Worm (Caenorhabditis elegans): Measurements from ENCODE around the gene ttc-39B.

ttc-39B gene

DNA sequence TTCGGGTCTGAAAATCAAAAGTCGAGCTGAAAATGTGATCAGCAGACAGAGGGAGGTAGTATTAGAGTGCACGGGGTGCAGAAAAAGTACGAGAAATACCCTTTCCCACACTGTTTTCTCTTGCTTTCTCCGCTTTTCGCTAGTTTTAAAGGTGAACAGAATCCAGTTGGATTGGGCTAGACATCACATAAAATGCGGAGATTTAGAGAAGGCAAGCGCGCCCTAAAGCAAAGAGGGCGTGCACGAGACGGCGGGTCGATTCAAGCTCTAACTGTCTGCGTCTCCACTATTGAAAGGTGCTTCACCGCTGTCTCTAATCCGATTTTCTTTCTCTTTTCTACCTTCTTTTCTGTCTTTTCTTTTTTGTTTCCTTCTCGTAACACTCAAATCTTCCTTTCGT, 36.3 kb upstream of the ttc-39B start (continued):
- no peak for TF ChIP-seq ceh-2 (tag; optimal IDR thresholded peaks at IDR 0.05)
- no peak for TF ChIP-seq ceh-30 (tag; optimal IDR thresholded peaks at IDR 0.05)
- peak; percentile 48 for TF ChIP-seq ceh-48 (tag; optimal IDR thresholded peaks at IDR 0.05)
- peak; percentile 0 for TF ChIP-seq eyg-1 (tag; optimal IDR thresholded peaks at IDR 0.05)
- TF ChIP-seq odd-2 (tag; optimal IDR thresholded peaks at IDR 0.05): no peak
- no peak for TF ChIP-seq ceh-14 (tag; optimal IDR thresholded peaks at IDR 0.05)
- TF ChIP-seq elt-2 (tag; optimal IDR thresholded peaks at IDR 0.05): no peak
- no peak for TF ChIP-seq pha-4 (tag; optimal IDR thresholded peaks at IDR 0.05)
- TF ChIP-seq ceh-9 (tag; optimal IDR thresholded peaks at IDR 0.05): no peak
- no peak for TF ChIP-seq pag-3 (tag; optimal IDR thresholded peaks at IDR 0.05; ENCODE audit: borderline replicate concordance)
- TF ChIP-seq pha-2 (tag; optimal IDR thresholded peaks at IDR 0.05): no peak
- TF ChIP-seq ztf-16 (tag; optimal IDR thresholded peaks at IDR 0.05): no peak
- no peak for TF ChIP-seq ceh-24 (tag; optimal IDR thresholded peaks at IDR 0.05)
- TF ChIP-seq ttx-3 (tag; optimal IDR thresholded peaks at IDR 0.05): no peak
- TF ChIP-seq ref-2 (tag; optimal IDR thresholded peaks at IDR 0.05): peak; percentile 40
- TF ChIP-seq ceh-6 (GFP tag; optimal IDR thresholded peaks at IDR 0.05): no peak
- no peak for TF ChIP-seq sox-2 (GFP tag; IDR thresholded peaks at IDR 0.05)
- TF ChIP-seq pros-1 (tag; optimal IDR thresholded peaks at IDR 0.05): no peak

DNA sequence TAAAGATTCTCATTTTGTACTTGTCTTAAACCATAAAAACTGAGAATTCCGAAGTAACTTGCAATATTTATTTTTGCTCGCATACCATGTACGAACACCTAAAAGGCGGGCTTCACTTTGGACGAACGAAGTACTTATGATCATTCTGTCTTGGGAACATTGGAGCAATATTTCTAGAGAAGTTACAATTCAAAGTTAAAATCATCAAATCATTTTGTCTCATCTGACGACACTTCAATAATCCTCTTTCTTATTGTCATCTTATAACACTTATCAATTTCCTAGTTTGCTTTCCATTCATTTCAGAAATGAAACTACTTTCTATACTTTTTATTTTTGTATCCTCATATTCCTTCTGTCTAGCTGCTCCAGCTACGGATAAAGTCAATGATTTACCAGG, 32.9 kb upstream of the ttc-39B start, which contains the start of gene ctsa-4.1:
Gene ctsa-4.1 (plus strand): TSS at position 301 of the 400 bp plus-strand sequence.
- TF ChIP-seq lim-6 (tag; optimal IDR thresholded peaks at IDR 0.05) (no peak), ceh-45 (GFP tag; IDR thresholded peaks at IDR 0.05) (no peak), pqm-1 (tag; optimal IDR thresholded peaks at IDR 0.05) (no peak), C08G9.2 (tag; optimal IDR thresholded peaks at IDR 0.05) (no peak), ets-4 (tag; optimal IDR thresholded peaks at IDR 0.05) (no peak), ahr-1 (tag; optimal IDR thresholded peaks at IDR 0.05) (no peak), ceh-48 (tag; optimal IDR thresholded peaks at IDR 0.05) (no peak), ttx-3 (tag; optimal IDR thresholded peaks at IDR 0.05) (no peak), pha-4 (tag; optimal IDR thresholded peaks at IDR 0.05) (no peak), syd-9 (tag; optimal IDR thresholded peaks at IDR 0.05) (no peak), fax-1 (tag; optimal IDR thresholded peaks at IDR 0.05) (no peak), ceh-30 (tag; optimal IDR thresholded peaks at IDR 0.05) (no peak)

ce11 chrII:6365237-6365815, 31.5 kb upstream of the ttc-39B start, which contains the start of the genes ani-2 and clec-88:
Gene ani-2, minus strand, starts transcription at chrII:6365367.
Gene clec-88, plus strand, starts transcription at chrII:6365722.
- TF ChIP-seq rnt-1 (tag; optimal IDR thresholded peaks at IDR 0.05) (no peak), ceh-2 (tag; optimal IDR thresholded peaks at IDR 0.05) (no peak), ceh-14 (tag; optimal IDR thresholded peaks at IDR 0.05) (no peak), tbx-7 (tag; optimal IDR thresholded peaks at IDR 0.05) (no peak), gmeb-2 (tag; optimal IDR thresholded peaks at IDR 0.05) (no peak), mec-3 (tag; optimal IDR thresholded peaks at IDR 0.05; ENCODE audit: borderline replicate concordance) (no peak), C38D4.7 (GFP tag; optimal IDR thresholded peaks at IDR 0.05) (no peak), ttx-3 (tag; optimal IDR thresholded peaks at IDR 0.05) (no peak), ceh-34 (tag; optimal IDR thresholded peaks at IDR 0.05) (no peak), syd-9 (tag; optimal IDR thresholded peaks at IDR 0.05) (no peak), unc-55 (GFP tag; optimal IDR thresholded peaks at IDR 0.05) (no peak), ceh-22 (tag; optimal IDR thresholded peaks at IDR 0.05) (no peak), lim-6 (tag; optimal IDR thresholded peaks at IDR 0.05) (no peak), che-1 (tag; optimal IDR thresholded peaks at IDR 0.05) (no peak)

DNA sequence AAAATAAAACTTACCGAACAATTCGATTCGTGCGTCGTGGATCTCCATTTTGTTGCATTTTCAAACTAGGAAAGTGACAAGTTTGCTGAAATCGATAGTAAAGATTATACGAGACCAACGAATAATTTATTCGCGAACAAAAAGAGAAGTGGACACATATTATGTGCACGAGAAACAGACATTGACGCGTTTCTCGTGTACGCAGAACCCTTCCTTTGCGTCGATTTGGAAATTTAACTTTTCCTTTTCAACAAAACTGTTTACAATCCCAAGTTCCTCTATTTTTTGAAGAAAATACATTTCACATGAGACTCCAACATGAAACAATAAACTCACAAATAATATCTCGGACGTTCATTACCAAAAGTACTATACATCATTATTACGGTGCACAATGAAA, 27.0 kb upstream of the ttc-39B start, which contains the start of gene K10B2.4:
Gene K10B2.4 (minus strand): TSS at position 138 of the 400 bp plus-strand sequence.
- TF ChIP-seq ceh-30 (tag; optimal IDR thresholded peaks at IDR 0.05): no peak
- TF ChIP-seq che-1 (tag; optimal IDR thresholded peaks at IDR 0.05): no peak
- TF ChIP-seq nfya-1 (tag; optimal IDR thresholded peaks at IDR 0.05): peak; percentile 49
- TF ChIP-seq ceh-14 (tag; optimal IDR thresholded peaks at IDR 0.05): peak; percentile 29
- peak; percentile 32 for TF ChIP-seq ceh-18 (tag; optimal IDR thresholded peaks at IDR 0.05)
- peak; percentile 30 for TF ChIP-seq ceh-31 (tag; optimal IDR thresholded peaks at IDR 0.05)
- TF ChIP-seq elt-4 (tag; optimal IDR thresholded peaks at IDR 0.05): no peak
- no peak for TF ChIP-seq ceh-19 (GFP tag; optimal IDR thresholded peaks at IDR 0.05)
- no peak for TF ChIP-seq hlh-30 (tag; optimal IDR thresholded peaks at IDR 0.05; ENCODE audit: insufficient read depth)
- TF ChIP-seq ztf-16 (tag; optimal IDR thresholded peaks at IDR 0.05): no peak
- TF ChIP-seq nhr-11 (tag; optimal IDR thresholded peaks at IDR 0.05): no peak
- TF ChIP-seq hlh-13 (GFP tag; optimal IDR thresholded peaks at IDR 0.05): no peak
- peak; percentile 29 for TF ChIP-seq ceh-6 (GFP tag; optimal IDR thresholded peaks at IDR 0.05)
- TF ChIP-seq fkh-10 (GFP tag; optimal IDR thresholded peaks at IDR 0.05): no peak
- no peak for TF ChIP-seq npax-4 (tag; optimal IDR thresholded peaks at IDR 0.05)
- TF ChIP-seq tbx-2 (tag; optimal IDR thresholded peaks at IDR 0.05): peak; percentile 49
- TF ChIP-seq T23F11.4 (GFP tag; optimal IDR thresholded peaks at IDR 0.05): no peak
- TF ChIP-seq ceh-45 (GFP tag; IDR thresholded peaks at IDR 0.05): no peak
